Worm (Caenorhabditis elegans): Measurements from ENCODE around the gene F11D5.5.

DNA sequence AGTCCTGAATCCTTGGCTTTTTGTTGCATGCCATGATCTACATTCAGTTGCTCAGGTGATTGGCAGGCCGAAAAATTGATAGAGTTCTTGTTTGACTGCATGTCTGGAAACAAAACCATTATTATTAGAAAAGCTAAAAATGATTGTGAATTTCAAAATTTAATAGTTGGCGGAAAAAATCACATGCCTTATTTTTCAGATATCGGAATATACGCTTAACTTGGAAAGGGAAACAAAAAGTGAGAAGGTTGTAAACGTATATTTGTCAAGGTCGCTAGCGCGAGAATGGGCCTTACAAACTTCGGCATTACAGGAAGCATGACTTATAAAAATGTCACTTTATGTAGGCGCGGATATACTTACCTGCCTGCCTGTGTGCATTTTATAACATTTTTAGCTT, 30.2 kb upstream of the F11D5.5 start, which contains the start of gene K09C4.9:
- TF ChIP-seq dao-5 (tag; optimal IDR thresholded peaks at IDR 0.05) (no peak), him-1 (tag; optimal IDR thresholded peaks at IDR 0.05) (no peak)
